Worm (Caenorhabditis elegans): ENCODE results near the gene Y50D4B.4.

The Y50D4B.4 gene

DNA sequence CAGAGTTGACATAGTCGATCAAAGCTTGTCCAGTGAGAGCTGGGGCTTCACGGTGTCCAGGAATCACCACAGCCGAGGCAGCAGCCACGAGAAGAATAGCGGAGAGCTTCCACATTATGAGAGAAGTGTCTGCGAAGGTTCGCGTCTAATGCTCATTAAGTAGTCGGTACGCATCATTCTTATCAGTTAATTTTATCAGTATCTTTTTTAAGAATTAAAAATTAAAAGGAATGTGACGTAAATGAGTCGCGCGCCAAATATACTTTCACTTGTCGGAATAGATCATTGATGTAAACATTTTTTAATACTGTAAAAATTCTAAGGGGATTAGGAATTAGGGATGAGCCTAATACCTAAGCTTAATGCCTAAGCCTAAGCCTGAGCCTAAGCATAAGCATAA lies 41.4 kb downstream of the Y50D4B.4 start, which contains the start of gene cpr-5:
Gene cpr-5 (minus strand): TSS at position 197 of the 400 bp plus-strand sequence.
- TF ChIP-seq sdz-38 (tag; optimal IDR thresholded peaks at IDR 0.05) (no peak), sea-2 (GFP tag; IDR thresholded peaks at IDR 0.05) (no peak), F52B5.7 (tag; optimal IDR thresholded peaks at IDR 0.05) (no peak), T26A5.8 (tag; optimal IDR thresholded peaks at IDR 0.05) (no peak), unc-62 (GFP tag; optimal IDR thresholded peaks at IDR 0.05) (no peak), chd-7 (tag; optimal IDR thresholded peaks at IDR 0.05) (no peak), F55B11.4 (tag; optimal IDR thresholded peaks at IDR 0.05; ENCODE audit: borderline replicate concordance, insufficient read depth) (no peak), lsy-27 (tag; optimal IDR thresholded peaks at IDR 0.05; ENCODE audit: borderline replicate concordance, insufficient read depth) (no peak), nfyb-1 (GFP tag; IDR thresholded peaks at IDR 0.05) (no peak), attf-5 (GFP tag; optimal IDR thresholded peaks at IDR 0.05) (no peak), cebp-1 (GFP tag; IDR thresholded peaks at IDR 0.05) (no peak), cebp-1 (tag; optimal IDR thresholded peaks at IDR 0.05) (no peak), D2030.7 (GFP tag; IDR thresholded peaks at IDR 0.05) (no peak), attf-6 (GFP tag; IDR thresholded peaks at IDR 0.05) (no peak), pbrm-1 (GFP tag; IDR thresholded peaks at IDR 0.05) (no peak), ztf-3 (GFP tag; optimal IDR thresholded peaks at IDR 0.05) (no peak), B0019.2 (GFP tag; conservative IDR thresholded peaks at IDR 0.05) (no peak), mes-4 (tag; optimal IDR thresholded peaks at IDR 0.05) (no peak), egl-18 (GFP tag; IDR thresholded peaks at IDR 0.05) (no peak), let-526 (GFP tag; IDR thresholded peaks at IDR 0.05) (no peak)

- no peak for TF ChIP-seq aptf-3 (GFP tag; IDR thresholded peaks at IDR 0.05)
- no peak for TF ChIP-seq lin-26 (GFP tag; IDR thresholded peaks at IDR 0.05)
- no peak for TF ChIP-seq F39B2.1 (GFP tag; IDR thresholded peaks at IDR 0.05)
- no peak for TF ChIP-seq ceh-27 (GFP tag; optimal IDR thresholded peaks at IDR 0.05)
- no peak for TF ChIP-seq ceh-100 (GFP tag; IDR thresholded peaks at IDR 0.05)
- no peak for TF ChIP-seq aptf-2 (GFP tag; conservative IDR thresholded peaks at IDR 0.05)
- TF ChIP-seq Y67H2A.10 (GFP tag; conservative IDR thresholded peaks at IDR 0.05) = no peak
Measured at ce11 chrV:1134302-1134701, 41.8 kb downstream of the Y50D4B.4 start, which contains the start of gene cpr-8. Gene cpr-8 (plus strand): TSS chrV:1134602.

- TF ChIP-seq pbrm-1 (GFP tag; IDR thresholded peaks at IDR 0.05) (no peak), die-1 (tag; optimal IDR thresholded peaks at IDR 0.05) (no peak), lin-40 (tag; optimal IDR thresholded peaks at IDR 0.05) (no peak)
Measured at ce11 chrV:1140806-1141205, 48.3 kb downstream of the Y50D4B.4 start.

DNA sequence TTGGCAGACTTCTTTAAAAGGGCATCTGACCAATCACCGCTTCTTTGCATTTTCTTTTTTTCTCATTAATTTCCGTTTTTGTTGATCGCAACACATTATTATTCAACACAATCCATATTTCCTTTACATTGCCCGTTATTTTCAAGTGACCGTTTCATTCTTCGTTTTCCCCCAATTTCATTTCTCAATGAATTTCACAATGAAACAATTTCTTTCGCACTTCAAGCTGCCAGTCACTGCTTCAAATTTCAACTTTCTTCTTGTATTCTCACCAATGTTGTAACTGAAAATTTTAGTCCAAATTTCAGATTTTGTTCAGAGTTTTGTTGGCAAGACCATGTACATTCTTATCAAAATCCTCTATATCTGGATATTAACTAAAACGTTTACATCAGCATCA lies 49.0 kb downstream of the Y50D4B.4 start, which contains the start of gene cutl-22:
Gene cutl-22 (plus strand): TSS at position 301 of the 400 bp plus-strand sequence.
- no peak for TF ChIP-seq nfya-1 (tag; optimal IDR thresholded peaks at IDR 0.05; ENCODE audit: borderline replicate concordance, insufficient read depth)
- no peak for TF ChIP-seq rcor-1 (GFP tag; IDR thresholded peaks at IDR 0.05)
- TF ChIP-seq F10E7.11 (tag; optimal IDR thresholded peaks at IDR 0.05) = no peak
- TF ChIP-seq lin-35 (GFP tag; optimal IDR thresholded peaks at IDR 0.05) = no peak
- TF ChIP-seq lin-40 (tag; optimal IDR thresholded peaks at IDR 0.05) = no peak
- no peak for TF ChIP-seq T07F8.4 (tag; optimal IDR thresholded peaks at IDR 0.05)
- TF ChIP-seq tlf-1 (GFP tag; optimal IDR thresholded peaks at IDR 0.05) = no peak
- TF ChIP-seq K12H6.12 (tag; optimal IDR thresholded peaks at IDR 0.05) = no peak
- TF ChIP-seq Y67H2A.10 (GFP tag; conservative IDR thresholded peaks at IDR 0.05) = no peak
- TF ChIP-seq F57C9.4 (tag; optimal IDR thresholded peaks at IDR 0.05) = no peak
- TF ChIP-seq sdz-38 (tag; optimal IDR thresholded peaks at IDR 0.05) = no peak
- no peak for TF ChIP-seq B0019.2 (GFP tag; conservative IDR thresholded peaks at IDR 0.05)
- TF ChIP-seq efl-1 (GFP tag; optimal IDR thresholded peaks at IDR 0.05) = no peak
- no peak for TF ChIP-seq F39B2.1 (GFP tag; IDR thresholded peaks at IDR 0.05)
- no peak for TF ChIP-seq rec-8 (tag; optimal IDR thresholded peaks at IDR 0.05)
- no peak for TF ChIP-seq pbrm-1 (GFP tag; IDR thresholded peaks at IDR 0.05)

Data from whole organism, young adult.